Fruit fly (Drosophila melanogaster) whole organism, embryonic: Measurements from ENCODE around the gene RpL10Ab.

Experiments
- Ada2b ChIP-seq: fragments of 200-800 bp; sonication (Bioruptor generic); IDR thresholded peaks from 2 replicates; pipeline ENCODE4 v1.3.6; 2022; ENCODE audit warnings: missing biosample characterization, missing genetic modification characterization
- BEAF-32 ChIP-seq: fragments of 200-800 bp; sonication (Bioruptor generic); optimal IDR thresholded peaks from 3 replicates; lab custom pipeline; 2017; ENCODE audit warnings: missing biosample characterization, missing genetic modification characterization, mild to moderate bottlenecking, moderate library complexity, missing genetic modification reagents
- CG11560 ChIP-seq: fragments of 200-800 bp; sonication (Bioruptor generic); IDR thresholded peaks from 3 replicates; pipeline ENCODE4 v1.3.6; 2022; ENCODE audit warnings: missing biosample characterization, missing genetic modification characterization
- CG1233 ChIP-seq: fragments of 200-800 bp; sonication (Bioruptor generic); optimal IDR thresholded peaks from 4 replicates; lab custom pipeline; 2018; ENCODE audit warnings: missing biosample characterization, mild to moderate bottlenecking, missing genetic modification characterization
- CG13424 ChIP-seq: fragments of 200-800 bp; sonication (Bioruptor generic); optimal IDR thresholded peaks from 2 replicates; lab custom pipeline; 2019; ENCODE audit warnings: missing biosample characterization, mild to moderate bottlenecking, missing genetic modification characterization, moderate library complexity
- CG14710 ChIP-seq: fragments of 200-800 bp; sonication (Bioruptor generic); optimal IDR thresholded peaks from 3 replicates; lab custom pipeline; 2019; ENCODE audit warnings: missing biosample characterization, mild to moderate bottlenecking, missing genetic modification characterization, moderate library complexity
- CG14860 ChIP-seq: fragments of 200-800 bp; sonication (Bioruptor generic); IDR thresholded peaks from 3 replicates; pipeline ENCODE4 v1.3.6; 2022; ENCODE audit warnings: missing biosample characterization, missing genetic modification characterization; ENCODE audit not compliant: partially characterized antibody
- CG16813 ChIP-seq: fragments of 200-800 bp; sonication (Bioruptor generic); IDR thresholded peaks from 3 replicates; pipeline ENCODE4 v1.3.6; 2022; ENCODE audit warnings: missing biosample characterization, missing genetic modification characterization; ENCODE audit not compliant: partially characterized antibody
- CG17361 ChIP-seq: fragments of 200-800 bp; sonication (Bioruptor generic); IDR thresholded peaks from 3 replicates; pipeline ENCODE4 v1.3.6; 2022; ENCODE audit warnings: missing biosample characterization, missing genetic modification characterization
- CG18476 ChIP-seq: fragments of 200-800 bp; sonication (Bioruptor generic); optimal IDR thresholded peaks from 2 replicates; lab custom pipeline; 2016; ENCODE audit warnings: missing biosample characterization, mild to moderate bottlenecking, missing genetic modification characterization
- CG3163 ChIP-seq: fragments of 200-800 bp; sonication (Bioruptor generic); optimal IDR thresholded peaks from 3 replicates; lab custom pipeline; 2016; ENCODE audit warnings: missing biosample characterization, missing genetic modification characterization
- CG34422 ChIP-seq: fragments of 200-800 bp; sonication (Bioruptor generic); IDR thresholded peaks from 3 replicates; pipeline ENCODE4 v1.3.6; 2022; ENCODE audit warnings: missing biosample characterization, missing genetic modification characterization
- CG3995 ChIP-seq: fragments of 200-800 bp; sonication (Bioruptor generic); optimal IDR thresholded peaks from 3 replicates; lab custom pipeline; 2016; ENCODE audit warnings: missing biosample characterization, missing genetic modification characterization
- CG4360 ChIP-seq: fragments of 200-800 bp; sonication (Bioruptor generic); IDR thresholded peaks from 2 replicates; pipeline ENCODE4 v1.3.6; 2022; ENCODE audit warnings: missing biosample characterization, missing genetic modification characterization
- CG5180 ChIP-seq: fragments of 200-800 bp; sonication (Bioruptor generic); optimal IDR thresholded peaks from 3 replicates; lab custom pipeline; 2017; ENCODE audit warnings: missing biosample characterization, missing genetic modification characterization, mild to moderate bottlenecking, moderate library complexity, missing genetic modification reagents
- CG6654 ChIP-seq: fragments of 200-800 bp; sonication (Bioruptor generic); optimal IDR thresholded peaks from 2 replicates; lab custom pipeline; 2017; ENCODE audit warnings: missing biosample characterization, mild to moderate bottlenecking, missing genetic modification characterization
- CG6791 ChIP-seq: fragments of 200-800 bp; sonication (Bioruptor generic); IDR thresholded peaks from 3 replicates; pipeline ENCODE4 v1.3.6; 2022; ENCODE audit warnings: missing biosample characterization, missing genetic modification characterization; ENCODE audit not compliant: partially characterized antibody
- CG9437 ChIP-seq: fragments of 200-800 bp; sonication (Bioruptor generic); optimal IDR thresholded peaks from 2 replicates; lab custom pipeline; 2018; ENCODE audit warnings: missing biosample characterization, mild to moderate bottlenecking, missing genetic modification characterization
- Dll ChIP-seq: fragments of 200-800 bp; sonication (Bioruptor generic); IDR thresholded peaks from 4 replicates; pipeline ENCODE4 v1.3.6; 2022; ENCODE audit warnings: missing biosample characterization, missing genetic modification characterization; ENCODE audit not compliant: partially characterized antibody
- Doc3 ChIP-seq: fragments of 200-800 bp; sonication (Bioruptor generic); IDR thresholded peaks from 3 replicates; pipeline ENCODE4 v1.3.6; 2022; ENCODE audit warnings: missing biosample characterization, missing genetic modification characterization; ENCODE audit not compliant: partially characterized antibody
- Dp ChIP-seq: fragments of 200-800 bp; sonication (Bioruptor generic); optimal IDR thresholded peaks from 2 replicates; lab custom pipeline; 2018; ENCODE audit warnings: missing biosample characterization, mild to moderate bottlenecking, missing genetic modification characterization, moderate library complexity
- HLH4C ChIP-seq: fragments of 200-800 bp; sonication (Bioruptor generic); IDR thresholded peaks from 3 replicates; pipeline ENCODE4 v1.3.6; 2022; ENCODE audit warnings: missing biosample characterization, missing genetic modification characterization; ENCODE audit not compliant: partially characterized antibody
- Kr ChIP-seq: fragments of 200-800 bp; sonication (Bioruptor generic); optimal IDR thresholded peaks from 2 replicates; lab custom pipeline; 2017; ENCODE audit warnings: missing biosample characterization, mild to moderate bottlenecking, missing genetic modification characterization
- MESR4 ChIP-seq: fragments of 200-800 bp; sonication (Bioruptor generic); optimal IDR thresholded peaks from 2 replicates; lab custom pipeline; 2018; ENCODE audit warnings: missing biosample characterization, mild to moderate bottlenecking, missing genetic modification characterization, moderate library complexity
- Med ChIP-seq: fragments of 200-800 bp; sonication (Bioruptor generic); peaks from one replicate; lab custom pipeline; 2016; ENCODE audit warnings: missing biosample characterization, missing genetic modification characterization, mild to moderate bottlenecking, inconsistent platforms, moderate library complexity
- NFAT ChIP-seq: fragments of 200-800 bp; sonication (Bioruptor generic); IDR thresholded peaks from 2 replicates; pipeline ENCODE4 v1.3.6; 2022; ENCODE audit warnings: missing biosample characterization, missing genetic modification characterization
- Rfx ChIP-seq: fragments of 200-800 bp; sonication (Bioruptor generic); IDR thresholded peaks from 2 replicates; pipeline ENCODE4 v1.3.6; 2022; ENCODE audit warnings: missing biosample characterization, missing genetic modification characterization
- cato ChIP-seq: fragments of 200-800 bp; sonication (Bioruptor generic); optimal IDR thresholded peaks from 2 replicates; lab custom pipeline; 2016; ENCODE audit warnings: missing biosample characterization, missing genetic modification characterization, borderline replicate concordance
- cg ChIP-seq: fragments of 200-800 bp; sonication (Bioruptor generic); optimal IDR thresholded peaks from 3 replicates; lab custom pipeline; 2019; ENCODE audit warnings: missing biosample characterization, mild to moderate bottlenecking, missing genetic modification characterization, moderate library complexity
- chinmo ChIP-seq: fragments of 200-800 bp; sonication (Bioruptor generic); IDR thresholded peaks from 4 replicates; pipeline ENCODE4 v1.3.6; 2022; ENCODE audit warnings: missing biosample characterization, missing genetic modification characterization; ENCODE audit not compliant: partially characterized antibody
- dan ChIP-seq: fragments of 200-800 bp; sonication (Bioruptor generic); IDR thresholded peaks from 2 replicates; pipeline ENCODE4 v1.3.6; 2022; ENCODE audit warnings: missing biosample characterization, missing genetic modification characterization
- dati ChIP-seq: fragments of 200-800 bp; sonication (Bioruptor generic); IDR thresholded peaks from 2 replicates; pipeline ENCODE4 v1.3.6; 2022; ENCODE audit warnings: missing biosample characterization, missing genetic modification characterization
- dmrt11E ChIP-seq: fragments of 200-800 bp; sonication (Bioruptor generic); optimal IDR thresholded peaks from 3 replicates; lab custom pipeline; 2018; ENCODE audit warnings: missing biosample characterization, mild to moderate bottlenecking, missing genetic modification characterization, moderate library complexity
- gfzf ChIP-seq: fragments of 200-800 bp; sonication (Bioruptor generic); optimal IDR thresholded peaks from 2 replicates; lab custom pipeline; 2016; ENCODE audit warnings: missing biosample characterization, mild to moderate bottlenecking, missing genetic modification characterization, moderate library complexity
- gsb ChIP-seq: fragments of 200-800 bp; sonication (Bioruptor generic); IDR thresholded peaks from 2 replicates; pipeline ENCODE4 v1.3.6; 2022; ENCODE audit warnings: missing biosample characterization, missing genetic modification characterization
- hb ChIP-seq: fragments of 200-800 bp; sonication (Bioruptor generic); IDR thresholded peaks from 3 replicates; pipeline ENCODE4 v1.3.6; 2022; ENCODE audit warnings: missing biosample characterization, missing genetic modification characterization; ENCODE audit not compliant: partially characterized antibody
- hbn ChIP-seq: fragments of 200-800 bp; sonication (Bioruptor generic); IDR thresholded peaks from 2 replicates; pipeline ENCODE4 v1.3.6; 2022; ENCODE audit warnings: missing biosample characterization, missing genetic modification characterization; ENCODE audit not compliant: partially characterized antibody
- knrl ChIP-seq: fragments of 200-800 bp; sonication (Bioruptor generic); IDR thresholded peaks from 3 replicates; pipeline ENCODE4 v1.3.6; 2022; ENCODE audit warnings: missing biosample characterization, missing genetic modification characterization; ENCODE audit not compliant: partially characterized antibody
- lilli ChIP-seq: fragments of 200-800 bp; sonication (Bioruptor generic); optimal IDR thresholded peaks from 3 replicates; lab custom pipeline; 2016; ENCODE audit warnings: missing biosample characterization, missing genetic modification characterization
- nom ChIP-seq: fragments of 200-800 bp; sonication (Bioruptor generic); optimal IDR thresholded peaks from 2 replicates; lab custom pipeline; 2017; ENCODE audit warnings: missing biosample characterization, missing genetic modification characterization, mild to moderate bottlenecking, moderate library complexity, missing genetic modification reagents
- otp ChIP-seq: fragments of 200-800 bp; sonication (Bioruptor generic); IDR thresholded peaks from 3 replicates; pipeline ENCODE4, ENCODE4 v1.3.6; 2022; ENCODE audit warnings: missing biosample characterization, missing genetic modification characterization
- row ChIP-seq: fragments of 200-800 bp; sonication (Bioruptor generic); IDR thresholded peaks from 3 replicates; pipeline ENCODE4 v1.3.6; 2022; ENCODE audit warnings: missing biosample characterization, missing genetic modification characterization
- sna ChIP-seq: fragments of 200-800 bp; sonication (Bioruptor generic); IDR thresholded peaks from 2 replicates; pipeline ENCODE4 v1.3.6; 2022; ENCODE audit warnings: missing biosample characterization, missing genetic modification characterization; ENCODE audit not compliant: partially characterized antibody
- tna ChIP-seq: fragments of 200-800 bp; sonication (Bioruptor generic); IDR thresholded peaks from 2 replicates; pipeline ENCODE4 v1.3.6; 2022; ENCODE audit warnings: missing biosample characterization, missing genetic modification characterization; ENCODE audit not compliant: partially characterized antibody
- trem ChIP-seq: fragments of 200-800 bp; optimal IDR thresholded peaks from 3 replicates; lab custom pipeline; 2019; ENCODE audit warnings: missing biosample characterization, mild to moderate bottlenecking, missing genetic modification characterization, moderate library complexity
- tx ChIP-seq: fragments of 200-800 bp; sonication (Bioruptor generic); optimal IDR thresholded peaks from 2 replicates; lab custom pipeline; 2016; ENCODE audit warnings: missing biosample characterization, missing genetic modification characterization
- usp ChIP-seq: fragments of >200 bp; optimal IDR thresholded peaks from 2 replicates; lab custom pipeline; 2017; ENCODE audit warnings: missing biosample characterization, missing genetic modification characterization
- zen2 ChIP-seq: fragments of 200-800 bp; sonication (Bioruptor generic); IDR thresholded peaks from 3 replicates; pipeline ENCODE4 v1.3.6; 2022; ENCODE audit warnings: missing biosample characterization, missing genetic modification characterization; ENCODE audit not compliant: partially characterized antibody

RpL10Ab gene

DNA sequence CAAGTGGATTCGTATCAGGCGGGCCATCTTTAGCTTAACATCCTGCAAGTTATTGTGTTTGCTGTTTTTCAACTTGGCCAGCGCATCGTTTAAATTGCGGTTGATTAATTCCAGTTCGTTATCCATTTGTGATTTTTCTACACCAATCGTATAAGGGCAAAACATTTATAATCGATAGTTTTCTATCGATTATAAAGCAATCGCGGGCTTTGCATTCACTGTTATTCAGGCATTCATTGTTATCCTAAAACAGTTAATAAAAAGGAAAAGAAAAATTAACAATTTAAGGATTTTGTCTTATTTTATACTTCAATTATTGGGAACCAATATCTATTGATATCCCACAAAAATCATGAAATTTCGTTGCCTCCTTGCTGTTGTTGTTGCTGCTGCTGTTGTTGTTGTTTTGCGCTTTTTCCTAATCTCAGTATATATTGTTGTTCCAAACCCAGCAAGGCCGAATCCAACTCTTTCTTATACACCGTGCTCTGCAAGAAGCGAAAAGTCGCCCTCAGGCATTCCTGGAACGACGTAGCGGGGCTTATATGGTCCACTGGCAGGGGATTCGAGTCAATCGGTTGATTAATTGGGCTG is 3.0 kb downstream of the RpL10Ab start, which contains the start of gene CG32095 (continued):
- TF ChIP-seq BEAF-32 (peak; percentile 80), CG6654 (GFP tag; lab: Kevin White, UChicago) (no peak), knrl (GFP tag; lab: Robert Waterston, UW) (peak; percentile 70; the same call in 2 of the 3 replicates), CG14860 (GFP tag; lab: Robert Waterston, UW) (peak; percentile 70; the same call in 2 of the 3 replicates), Med (GFP tag; lab: Kevin White, UChicago) (peak; percentile 24), CG16813 (peak; percentile 76), cg (GFP tag; lab: Kevin White, UChicago) (no peak), CG17361 (GFP tag; lab: Robert Waterston, UW) (0 out of 3 replicates have a peak, but pooled peaks have one; percentile 12), Dp (peak; percentile 55), CG6791 (GFP tag; lab: Robert Waterston, UW) (peak; percentile 78), MESR4 (GFP tag; lab: Kevin White, UChicago) (peak; percentile 40), dmrt11E (tag; lab: Kevin White, UChicago) (no peak), CG4360 (GFP tag; lab: Robert Waterston, UW) (peak; percentile 76), gfzf (peak; percentile 46), nom (peak; percentile 12), hb (GFP tag; lab: Robert Waterston, UW) (peak; percentile 51; the same call in 1 of the 3 replicates), NFAT (GFP tag; lab: Robert Waterston, UW) (no peak), CG14710 (peak; percentile 17), sna (peak; percentile 90), gsb (no peak), chinmo (GFP tag; lab: Robert Waterston, UW) (0 out of 4 replicates have a peak, but pooled peaks have one; percentile 14), otp (GFP tag; lab: Robert Waterston, UW) (no peak), HLH4C (GFP tag; lab: Robert Waterston, UW) (peak; percentile 72; the same call in 2 of the 3 replicates), Dll (GFP tag; lab: Robert Waterston, UW) (peak; percentile 88), CG5180 (GFP tag; lab: Kevin White, UChicago) (no peak), cato (no peak), CG1233 (GFP tag; lab: Kevin White, UChicago) (no peak), CG13424 (no peak), CG3995 (GFP tag; lab: Kevin White, UChicago) (peak; percentile 92), Doc3 (peak; percentile 80), trem (peak; percentile 75), CG9437 (GFP tag; lab: Kevin White, UChicago) (no peak), tna (GFP tag; lab: Robert Waterston, UW) (peak; percentile 48; the same call in 1 of the 2 replicates), row (peak; percentile 13; the same call in 1 of the 3 replicates), hbn (GFP tag; lab: Robert Waterston, UW) (peak; percentile 74)

DNA sequence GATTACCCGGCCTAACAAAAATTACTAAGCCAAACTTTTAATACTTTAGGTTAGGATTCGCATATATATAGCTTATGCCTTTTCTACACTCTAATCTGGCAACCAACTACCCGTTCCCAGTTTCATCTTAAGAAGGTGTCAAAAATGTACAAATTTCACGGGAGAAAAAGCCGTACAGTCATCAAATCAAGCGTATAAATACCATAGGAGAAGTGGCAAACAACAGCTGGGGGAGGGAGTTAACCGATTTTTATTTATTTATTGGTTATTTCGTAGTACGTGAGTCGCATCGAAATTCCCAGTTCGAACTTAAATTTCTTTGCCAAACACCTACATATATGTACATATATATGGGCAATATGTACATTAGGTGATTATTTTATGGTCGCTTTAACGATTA is 6.1 kb downstream of the RpL10Ab start, which contains the start of gene CG7264:
Gene CG7264 (plus strand): TSS at position 301 of the 400 bp plus-strand sequence.
- TF ChIP-seq CG11560 (no peak), usp (GFP tag; lab: Kevin White, UChicago) (no peak), dan (GFP tag; lab: Robert Waterston, UW) (no peak), CG18476 (GFP tag; lab: Kevin White, UChicago) (no peak), Rfx (GFP tag; lab: Robert Waterston, UW) (no peak), tx (GFP tag; lab: Kevin White, UChicago) (no peak), zen2 (GFP tag; lab: Robert Waterston, UW) (no peak), CG34422 (GFP tag; lab: Robert Waterston, UW) (no peak), HLH4C (GFP tag; lab: Robert Waterston, UW) (no peak), Ada2b (no peak), dati (no peak), CG3163 (GFP tag; lab: Kevin White, UChicago) (no peak), Kr (no peak), lilli (GFP tag; lab: Kevin White, UChicago) (no peak)
- TF ChIP-seq, all 482 proteins: peak for 0
